In the genomic region with DNA sequence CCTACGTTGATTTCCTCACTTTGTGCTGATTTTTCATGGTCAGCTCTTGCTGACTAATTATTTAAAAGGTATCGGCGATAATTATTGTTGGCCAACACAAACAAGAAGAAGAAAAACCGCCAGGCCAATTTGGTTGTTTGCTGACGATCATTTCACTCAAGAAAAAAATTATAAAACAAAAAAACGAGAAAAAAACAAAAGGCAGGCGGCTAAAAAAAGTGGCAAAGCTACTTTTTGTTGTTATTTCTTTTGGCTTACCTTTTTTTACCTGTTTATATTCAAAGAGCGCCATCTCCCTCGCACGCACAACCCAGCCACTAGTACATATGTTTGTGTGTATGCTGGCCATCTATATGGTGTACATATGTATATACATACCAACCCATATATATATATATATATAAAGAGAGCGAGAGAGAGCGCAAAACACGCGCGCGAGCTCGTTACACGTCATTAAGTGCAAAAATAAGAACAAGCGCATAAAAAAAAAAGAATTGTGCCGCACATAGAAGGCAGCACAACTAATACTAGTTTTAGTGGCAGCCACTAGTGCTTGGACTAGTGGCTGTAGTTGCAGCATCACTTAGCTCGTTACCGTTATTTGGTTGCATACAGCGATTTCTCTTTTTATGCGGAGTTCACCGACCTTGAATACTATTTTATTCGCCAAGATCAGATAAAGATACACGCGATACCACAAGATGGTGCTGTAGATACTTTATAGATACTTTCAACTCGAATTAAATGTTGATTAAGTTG, we compare ENCODE assay signal across 3 fruit fly cellular contexts.
A peak's percentile ranks its signal among the peaks of the same experiment; 100 is the strongest.
TF ChIP-seq lines count a peak whose summit lies in the region.

No protein-coding gene starts in this region.

TF ChIP-seq in whole organism, embryonic, 481 proteins besides CTCF, POLR2A, EP300 and RAD21 (continued from another document):
- TF ChIP-seq hkb (optimal IDR thresholded peaks at IDR 0.05; lab: Kevin White, UChicago) (no peak), hkb (GFP tag; IDR thresholded peaks at IDR 0.05; lab: Robert Waterston, UW) (no peak), Med (GFP tag; lab: Kevin White, UChicago) (peak; percentile 27), Stat92E (GFP tag; optimal IDR thresholded peaks at IDR 0.05; lab: Kevin White, UChicago) (no peak), CG2199 (GFP tag; IDR thresholded peaks at IDR 0.05; lab: Robert Waterston, UW) (0 out of 3 replicates have a peak, but pooled peaks have one; percentile 61), lbe (GFP tag; optimal IDR thresholded peaks at IDR 0.05; lab: Kevin White, UChicago) (peak; percentile 18), sqz (GFP tag; optimal IDR thresholded peaks at IDR 0.05; lab: Kevin White, UChicago) (peak; percentile 96), CG34224 (GFP tag; IDR thresholded peaks at IDR 0.05; lab: Robert Waterston, UW; ENCODE audit: partially characterized antibody) (0 out of 3 replicates have a peak, but pooled peaks have one; percentile 13), nom (GFP tag; optimal IDR thresholded peaks at IDR 0.05; lab: Kevin White, UChicago) (peak; percentile 97)

TF ChIP-seq in whole organism, prepupa, 60 proteins besides CTCF, POLR2A, EP300 and RAD21 (continued from another document):
- TF ChIP-seq Ets96B (tag; optimal IDR thresholded peaks at IDR 0.05; lab: Kevin White, UChicago) = peak; percentile 53
- TF ChIP-seq ss (GFP tag; optimal IDR thresholded peaks at IDR 0.05; lab: Kevin White, UChicago) = peak; percentile 92 to 94
- peak; percentile 34 for TF ChIP-seq CG8319 (GFP tag; optimal IDR thresholded peaks at IDR 0.05; lab: Kevin White, UChicago)
- TF ChIP-seq CG6276 (GFP tag; optimal IDR thresholded peaks at IDR 0.05; lab: Kevin White, UChicago) = peak; percentile 87
- TF ChIP-seq cyc (GFP tag; optimal IDR thresholded peaks at IDR 0.05; lab: Kevin White, UChicago) = no peak
- TF ChIP-seq fd85E (GFP tag; optimal IDR thresholded peaks at IDR 0.05; lab: Kevin White, UChicago) = peak; percentile 37
- TF ChIP-seq Eip93F (GFP tag; optimal IDR thresholded peaks at IDR 0.05; lab: Kevin White, UChicago) = peak; percentile 71
- TF ChIP-seq Hr38 (GFP tag; optimal IDR thresholded peaks at IDR 0.05; lab: Kevin White, UChicago) = no peak
- peak; percentile 47 for TF ChIP-seq Sox102F (GFP tag; optimal IDR thresholded peaks at IDR 0.05; lab: Kevin White, UChicago)
- TF ChIP-seq eg (GFP tag; IDR thresholded peaks at IDR 0.05; lab: Robert Waterston, UW) = peak; percentile 90
- no peak for TF ChIP-seq Ets21C (GFP tag; optimal IDR thresholded peaks at IDR 0.05; lab: Kevin White, UChicago)
- peak; percentile 66 for TF ChIP-seq CG10669 (GFP tag; optimal IDR thresholded peaks at IDR 0.05; lab: Kevin White, UChicago)
- peak; percentile 19 for TF ChIP-seq pdm3 (GFP tag; optimal IDR thresholded peaks at IDR 0.05; lab: Kevin White, UChicago)
- TF ChIP-seq CG4318 (GFP tag; optimal IDR thresholded peaks at IDR 0.05; lab: Kevin White, UChicago) = no peak
- TF ChIP-seq Gug (GFP tag; IDR thresholded peaks at IDR 0.05; lab: Robert Waterston, UW) = no peak
- TF ChIP-seq CG8632 (GFP tag; optimal IDR thresholded peaks at IDR 0.05; lab: Kevin White, UChicago) = peak; percentile 40
- TF ChIP-seq CG31627 (GFP tag; optimal IDR thresholded peaks at IDR 0.05; lab: Kevin White, UChicago) = no peak
- peak; percentile 65 for TF ChIP-seq vri (GFP tag; optimal IDR thresholded peaks at IDR 0.05; lab: Kevin White, UChicago)
- TF ChIP-seq CG3032 (tag; optimal IDR thresholded peaks at IDR 0.05; lab: Kevin White, UChicago) = peak; percentile 67
- no peak for TF ChIP-seq Sox14 (GFP tag; optimal IDR thresholded peaks at IDR 0.05; lab: Kevin White, UChicago)
- peak; percentile 74 for TF ChIP-seq spab (GFP tag; optimal IDR thresholded peaks at IDR 0.05; lab: Kevin White, UChicago)
- peak; percentile 11 for TF ChIP-seq topi (GFP tag; optimal IDR thresholded peaks at IDR 0.05; lab: Kevin White, UChicago)
- peak; percentile 48 for TF ChIP-seq CG3919 (GFP tag; optimal IDR thresholded peaks at IDR 0.05; lab: Kevin White, UChicago)
- TF ChIP-seq Lpt (GFP tag; optimal IDR thresholded peaks at IDR 0.05; lab: Kevin White, UChicago) = peak; percentile 62
- peak; percentile 31 for TF ChIP-seq OdsH (GFP tag; optimal IDR thresholded peaks at IDR 0.05; lab: Kevin White, UChicago)
- peak; percentile 30 for TF ChIP-seq fkh (GFP tag; optimal IDR thresholded peaks at IDR 0.05; lab: Kevin White, UChicago)
- peak; percentile 88 for TF ChIP-seq CG8119 (GFP tag; IDR thresholded peaks at IDR 0.05; lab: Robert Waterston, UW)
- peak; percentile 59 for TF ChIP-seq net (GFP tag; optimal IDR thresholded peaks at IDR 0.05; lab: Kevin White, UChicago)
- peak; percentile 76 for TF ChIP-seq CG16779 (tag; optimal IDR thresholded peaks at IDR 0.05; lab: Kevin White, UChicago)
- peak; percentile 24 for TF ChIP-seq CG7368 (GFP tag; optimal IDR thresholded peaks at IDR 0.05; lab: Kevin White, UChicago)
- TF ChIP-seq Blimp-1 (GFP tag; optimal IDR thresholded peaks at IDR 0.05; lab: Kevin White, UChicago) = peak; percentile 26
- peak; percentile 2 for TF ChIP-seq Smox (GFP tag; optimal IDR thresholded peaks at IDR 0.05; lab: Kevin White, UChicago)
- TF ChIP-seq dac (GFP tag; optimal IDR thresholded peaks at IDR 0.05; lab: Kevin White, UChicago) = no peak
- no peak for TF ChIP-seq lz (GFP tag; optimal IDR thresholded peaks at IDR 0.05; lab: Kevin White, UChicago)
- peak; percentile 51 for TF ChIP-seq CG1621 (tag; optimal IDR thresholded peaks at IDR 0.05; lab: Kevin White, UChicago)
- peak; percentile 1 for TF ChIP-seq fd59A (GFP tag; optimal IDR thresholded peaks at IDR 0.05; lab: Kevin White, UChicago)
- TF ChIP-seq CG11294 (GFP tag; IDR thresholded peaks at IDR 0.05; lab: Robert Waterston, UW) = no peak; the same call in 1 of the 2 replicates
- peak; percentile 23 for TF ChIP-seq esn (GFP tag; optimal IDR thresholded peaks at IDR 0.05; lab: Kevin White, UChicago)
- TF ChIP-seq svp (GFP tag; lab: Kevin White, UChicago) = no peak
- TF ChIP-seq CG10631 (GFP tag; optimal IDR thresholded peaks at IDR 0.05; lab: Kevin White, UChicago) = peak; percentile 9

TF ChIP-seq in whole organism, wandering third instar larva, 38 proteins besides CTCF, POLR2A, EP300 and RAD21 (continued from another document):
- TF ChIP-seq rgr (GFP tag; optimal IDR thresholded peaks at IDR 0.05; lab: Kevin White, UChicago) (peak; percentile 14), CrebA (GFP tag; optimal IDR thresholded peaks at IDR 0.05; lab: Kevin White, UChicago; ENCODE audit: borderline replicate concordance) (no peak), Vsx2 (GFP tag; optimal IDR thresholded peaks at IDR 0.05; lab: Kevin White, UChicago; ENCODE audit: partially characterized antibody) (no peak), pan (optimal IDR thresholded peaks at IDR 0.05; lab: Kevin White, UChicago) (no peak), sv (GFP tag; optimal IDR thresholded peaks at IDR 0.05; lab: Kevin White, UChicago) (no peak), fru (GFP tag; optimal IDR thresholded peaks at IDR 0.05; lab: Kevin White, UChicago) (no peak), Rel (GFP tag; optimal IDR thresholded peaks at IDR 0.05; lab: Kevin White, UChicago) (peak; percentile 53), Rel (tag; optimal IDR thresholded peaks at IDR 0.05; lab: Kevin White, UChicago) (peak; percentile 45), Abd-B (GFP tag; optimal IDR thresholded peaks at IDR 0.05; lab: Kevin White, UChicago) (no peak), usp (GFP tag; optimal IDR thresholded peaks at IDR 0.05; lab: Kevin White, UChicago) (no peak), CG32264 (GFP tag; optimal IDR thresholded peaks at IDR 0.05; lab: Kevin White, UChicago) (no peak), woc (GFP tag; optimal IDR thresholded peaks at IDR 0.05; lab: Kevin White, UChicago) (no peak), N (GFP tag; optimal IDR thresholded peaks at IDR 0.05; lab: Kevin White, UChicago) (no peak)
TF ChIP-seq in whole organism, wandering third instar larva: peak in this region for 8.
